Fruit fly (Drosophila melanogaster) whole organism, embryonic: ENCODE measurements around the gene CG32176.
A peak's percentile ranks its signal among the peaks of the same experiment; 100 is the strongest.

ENCODE experiments used
- Atf-2 ChIP-seq: fragments of 200-800 bp; sonication (Bioruptor generic); optimal IDR thresholded peaks from 2 replicates; lab custom pipeline; 2016; ENCODE audit warnings: missing biosample characterization, missing genetic modification characterization
- B-H2 ChIP-seq: fragments of 200-800 bp; sonication (Bioruptor generic); optimal IDR thresholded peaks from 2 replicates; lab custom pipeline; 2018; ENCODE audit warnings: missing biosample characterization, mild to moderate bottlenecking, missing genetic modification characterization
- BtbVII ChIP-seq: fragments of 200-800 bp; sonication (Bioruptor generic); optimal IDR thresholded peaks from 3 replicates; lab custom pipeline; 2017; ENCODE audit warnings: missing biosample characterization, mild to moderate bottlenecking, missing genetic modification characterization
- CG10209 ChIP-seq: fragments of 200-800 bp; sonication (Bioruptor generic); optimal IDR thresholded peaks from 3 replicates; lab custom pipeline; 2017; ENCODE audit warnings: missing biosample characterization, mild to moderate bottlenecking, missing genetic modification characterization, missing genetic modification reagents
- CG10321 ChIP-seq: fragments of 200-800 bp; sonication (Bioruptor generic); IDR thresholded peaks from 2 replicates; pipeline ENCODE4 v1.3.6; 2022; ENCODE audit warnings: missing biosample characterization, missing genetic modification characterization
- CG11695 ChIP-seq: fragments of 200-800 bp; sonication (Bioruptor generic); IDR thresholded peaks from 3 replicates; pipeline ENCODE4 v1.3.6; 2022; ENCODE audit warnings: missing biosample characterization, missing genetic modification characterization
- CG13296 ChIP-seq: fragments of 200-800 bp; sonication (Bioruptor generic); optimal IDR thresholded peaks from 3 replicates; lab custom pipeline; 2018; ENCODE audit warnings: missing biosample characterization, mild to moderate bottlenecking, missing genetic modification characterization
- CG13894 ChIP-seq: fragments of 200-800 bp; sonication (Bioruptor generic); optimal IDR thresholded peaks from 3 replicates; lab custom pipeline; 2018; ENCODE audit warnings: missing biosample characterization, mild to moderate bottlenecking, missing genetic modification characterization, moderate library complexity
- CG14014 ChIP-seq: fragments of 200-800 bp; sonication (Bioruptor generic); IDR thresholded peaks from 2 replicates; pipeline ENCODE4 v1.3.6; 2022; ENCODE audit warnings: missing biosample characterization, missing genetic modification characterization
- CG17612 ChIP-seq: fragments of 200-800 bp; sonication (Bioruptor generic); IDR thresholded peaks from 2 replicates; pipeline ENCODE4 v1.3.6; 2022; ENCODE audit warnings: missing biosample characterization, missing genetic modification characterization
- CG30020 ChIP-seq: fragments of 200-800 bp; optimal IDR thresholded peaks from 2 replicates; lab custom pipeline; 2019; ENCODE audit warnings: missing biosample characterization, mild to moderate bottlenecking, missing genetic modification characterization, moderate library complexity
- CG3065 ChIP-seq: fragments of 200-800 bp; sonication (Bioruptor generic); optimal IDR thresholded peaks from 2 replicates; lab custom pipeline; 2016; ENCODE audit warnings: missing biosample characterization, missing genetic modification characterization
- CG34224 ChIP-seq: fragments of 200-800 bp; sonication (Bioruptor generic); IDR thresholded peaks from 3 replicates; pipeline ENCODE4 v1.3.6; 2022; ENCODE audit warnings: missing biosample characterization, missing genetic modification characterization; ENCODE audit not compliant: partially characterized antibody
- CG6854 ChIP-seq: fragments of 200-800 bp; sonication (Bioruptor generic); optimal IDR thresholded peaks from 3 replicates; lab custom pipeline; 2017; ENCODE audit warnings: missing biosample characterization, mild to moderate bottlenecking, missing genetic modification characterization
- CG8388 ChIP-seq: fragments of 200-800 bp; sonication (Bioruptor generic); optimal IDR thresholded peaks from 2 replicates; lab custom pipeline; 2019; ENCODE audit warnings: missing biosample characterization, mild to moderate bottlenecking, missing genetic modification characterization, moderate library complexity
- CG9817 ChIP-seq: fragments of 200-800 bp; sonication (Bioruptor generic); optimal IDR thresholded peaks from 2 replicates; lab custom pipeline; 2018; ENCODE audit warnings: missing biosample characterization, mild to moderate bottlenecking, missing genetic modification characterization, moderate library complexity
- CoRest ChIP-seq: fragments of 200-800 bp; sonication (Bioruptor generic); optimal IDR thresholded peaks from 3 replicates; lab custom pipeline; 2018; ENCODE audit warnings: missing biosample characterization, mild to moderate bottlenecking, missing genetic modification characterization, moderate library complexity
- D19A ChIP-seq: fragments of 200-800 bp; optimal IDR thresholded peaks from 3 replicates; lab custom pipeline; 2019; ENCODE audit warnings: missing biosample characterization, mild to moderate bottlenecking, missing genetic modification characterization, moderate library complexity
- Deaf1 ChIP-seq: fragments of 200-800 bp; optimal IDR thresholded peaks from 3 replicates; lab custom pipeline; 2019; ENCODE audit warnings: missing biosample characterization, mild to moderate bottlenecking, missing genetic modification characterization, moderate library complexity
- Dref ChIP-seq: fragments of 200-800 bp; sonication (Bioruptor generic); IDR thresholded peaks from 2 replicates; pipeline ENCODE4 v1.3.6; 2022; ENCODE audit warnings: missing biosample characterization, missing genetic modification characterization
- Ets97D ChIP-seq: fragments of 200-800 bp; sonication (Bioruptor generic); optimal IDR thresholded peaks from 3 replicates; lab custom pipeline; 2016; ENCODE audit warnings: missing biosample characterization, missing genetic modification characterization
- Fer3 ChIP-seq: fragments of 200-800 bp; sonication (Bioruptor generic); optimal IDR thresholded peaks from 2 replicates; lab custom pipeline; 2018; ENCODE audit warnings: missing biosample characterization, mild to moderate bottlenecking, missing genetic modification characterization, moderate library complexity
- Hr39 ChIP-seq: fragments of >200 bp; optimal IDR thresholded peaks from 2 replicates; lab custom pipeline; 2017
- Nf-YA ChIP-seq: fragments of 200-800 bp; sonication (Bioruptor generic); IDR thresholded peaks from 2 replicates; pipeline ENCODE4 v1.3.6; 2022; ENCODE audit warnings: missing biosample characterization, missing genetic modification characterization
- Nf-YC ChIP-seq: fragments of 200-800 bp; optimal IDR thresholded peaks from 3 replicates; lab custom pipeline; 2019; ENCODE audit warnings: missing biosample characterization, mild to moderate bottlenecking, missing genetic modification characterization, moderate library complexity
- NfI ChIP-seq: fragments of 200-800 bp; sonication (Bioruptor generic); optimal IDR thresholded peaks from 3 replicates; lab custom pipeline; 2018; ENCODE audit warnings: missing biosample characterization, mild to moderate bottlenecking, missing genetic modification characterization, moderate library complexity
- Opbp ChIP-seq: fragments of 200-800 bp; sonication (Bioruptor generic); IDR thresholded peaks from 3 replicates; pipeline ENCODE4 v1.3.6; 2022; ENCODE audit warnings: missing biosample characterization, missing genetic modification characterization; ENCODE audit not compliant: partially characterized antibody
- Sry-β ChIP-seq: fragments of 200-800 bp; sonication (Bioruptor generic); optimal IDR thresholded peaks from 2 replicates; lab custom pipeline; 2018; ENCODE audit warnings: missing biosample characterization, mild to moderate bottlenecking, missing genetic modification characterization, moderate library complexity
- YL-1 ChIP-seq: fragments of 200-800 bp; sonication (Bioruptor generic); optimal IDR thresholded peaks from 3 replicates; lab custom pipeline; 2017; ENCODE audit warnings: missing biosample characterization, mild to moderate bottlenecking, missing genetic modification characterization
- ab ChIP-seq: fragments of 200-800 bp; sonication (Bioruptor generic); optimal IDR thresholded peaks from 2 replicates; lab custom pipeline; 2016; ENCODE audit warnings: missing biosample characterization, missing genetic modification characterization
- ase ChIP-seq: fragments of 200-800 bp; sonication (Bioruptor generic); IDR thresholded peaks from 3 replicates; pipeline ENCODE4 v1.3.6; 2022; ENCODE audit warnings: missing biosample characterization, missing genetic modification characterization
- cato ChIP-seq: fragments of 200-800 bp; sonication (Bioruptor generic); optimal IDR thresholded peaks from 2 replicates; lab custom pipeline; 2016; ENCODE audit warnings: missing biosample characterization, missing genetic modification characterization, borderline replicate concordance
- cg ChIP-seq: fragments of 200-800 bp; sonication (Bioruptor generic); optimal IDR thresholded peaks from 3 replicates; lab custom pipeline; 2019; ENCODE audit warnings: missing biosample characterization, mild to moderate bottlenecking, missing genetic modification characterization, moderate library complexity
- chif ChIP-seq, 2 experiments: fragments of 200-800 bp; sonication (Bioruptor generic); optimal IDR thresholded peaks; 3 replicates each; lab custom pipeline; 2016; ENCODE audit warnings: missing biosample characterization in 2 of 2, missing genetic modification characterization in 2 of 2
- cwo ChIP-seq: fragments of 200-800 bp; sonication (Bioruptor generic); optimal IDR thresholded peaks from 3 replicates; lab custom pipeline; 2017; ENCODE audit warnings: missing biosample characterization, missing genetic modification characterization, mild to moderate bottlenecking, moderate library complexity, missing genetic modification reagents
- da ChIP-seq: fragments of 200-800 bp; sonication (Bioruptor generic); optimal IDR thresholded peaks from 2 replicates; lab custom pipeline; 2016; ENCODE audit warnings: missing biosample characterization, missing genetic modification characterization
- ewg ChIP-seq: fragments of 200-800 bp; sonication (Bioruptor generic); optimal IDR thresholded peaks from 3 replicates; lab custom pipeline; 2017; ENCODE audit warnings: mild to moderate bottlenecking, missing biosample characterization, missing genetic modification reagents, missing genetic modification characterization
- fd102C ChIP-seq: fragments of 200-800 bp; sonication (Bioruptor generic); optimal IDR thresholded peaks from 2 replicates; lab custom pipeline; 2018; ENCODE audit warnings: missing biosample characterization, mild to moderate bottlenecking, missing genetic modification characterization, moderate library complexity
- grn ChIP-seq: fragments of 200-800 bp; sonication (Bioruptor generic); optimal IDR thresholded peaks from 3 replicates; lab custom pipeline; 2017; ENCODE audit warnings: missing biosample characterization, missing genetic modification characterization
- h ChIP-seq: fragments of >200 bp; optimal IDR thresholded peaks from 2 replicates; lab custom pipeline; 2017
- ham ChIP-seq: fragments of 200-800 bp; sonication (Bioruptor generic); IDR thresholded peaks from 2 replicates; pipeline ENCODE4 v1.3.6; 2022; ENCODE audit warnings: missing biosample characterization, missing genetic modification characterization
- lilli ChIP-seq: fragments of 200-800 bp; sonication (Bioruptor generic); optimal IDR thresholded peaks from 3 replicates; lab custom pipeline; 2016; ENCODE audit warnings: missing biosample characterization, missing genetic modification characterization
- lola ChIP-seq, 3 experiments: fragments of >200 bp in 2 of 3; fragments of 200-800 bp in 1 of 3; sonication (Bioruptor generic) in 1 of 3; optimal IDR thresholded peaks; 2 replicates each; lab custom pipeline; 2017 to 2019; ENCODE audit warnings: missing biosample characterization in 3 of 3, missing genetic modification characterization in 3 of 3, mild to moderate bottlenecking in 1 of 3, moderate library complexity in 1 of 3
- luna ChIP-seq: fragments of 200-800 bp; sonication (Bioruptor generic); optimal IDR thresholded peaks from 2 replicates; lab custom pipeline; 2016; ENCODE audit warnings: missing biosample characterization, missing genetic modification characterization
- oc ChIP-seq: fragments of 200-800 bp; sonication (Bioruptor generic); optimal IDR thresholded peaks from 2 replicates; lab custom pipeline; 2018; ENCODE audit warnings: missing biosample characterization, mild to moderate bottlenecking, missing genetic modification characterization, moderate library complexity
- odd ChIP-seq: fragments of 200-800 bp; sonication (Bioruptor generic); optimal IDR thresholded peaks from 2 replicates; lab custom pipeline; 2017; ENCODE audit warnings: missing biosample characterization, mild to moderate bottlenecking, missing genetic modification characterization
- pan ChIP-seq, 4 experiments: fragments of >200 bp in 3 of 4; fragments of 200-800 bp in 1 of 4; sonication (Bioruptor generic) in 1 of 4; optimal IDR thresholded peaks in 3 of 4; IDR thresholded peaks in 1 of 4; 2 replicates each; pipeline versions ENCODE4 v1.3.6 to Lab custom; 2017 to 2022; ENCODE audit warnings: missing biosample characterization in 2 of 4, missing genetic modification characterization in 2 of 4, mixed read lengths in 1 of 4
- sim ChIP-seq: fragments of 200-800 bp; sonication (Bioruptor generic); IDR thresholded peaks from 2 replicates; pipeline ENCODE4 v1.3.6; 2022; ENCODE audit warnings: missing biosample characterization, missing genetic modification characterization
- tin ChIP-seq: fragments of 200-800 bp; sonication (Bioruptor generic); optimal IDR thresholded peaks from 3 replicates; lab custom pipeline; 2016; ENCODE audit warnings: missing biosample characterization, missing genetic modification characterization
- vfl ChIP-seq: fragments of 200-800 bp; sonication (Bioruptor generic); optimal IDR thresholded peaks from 2 replicates; lab custom pipeline; 2016; ENCODE audit warnings: missing biosample characterization, missing genetic modification characterization

The CG32176 gene

DNA sequence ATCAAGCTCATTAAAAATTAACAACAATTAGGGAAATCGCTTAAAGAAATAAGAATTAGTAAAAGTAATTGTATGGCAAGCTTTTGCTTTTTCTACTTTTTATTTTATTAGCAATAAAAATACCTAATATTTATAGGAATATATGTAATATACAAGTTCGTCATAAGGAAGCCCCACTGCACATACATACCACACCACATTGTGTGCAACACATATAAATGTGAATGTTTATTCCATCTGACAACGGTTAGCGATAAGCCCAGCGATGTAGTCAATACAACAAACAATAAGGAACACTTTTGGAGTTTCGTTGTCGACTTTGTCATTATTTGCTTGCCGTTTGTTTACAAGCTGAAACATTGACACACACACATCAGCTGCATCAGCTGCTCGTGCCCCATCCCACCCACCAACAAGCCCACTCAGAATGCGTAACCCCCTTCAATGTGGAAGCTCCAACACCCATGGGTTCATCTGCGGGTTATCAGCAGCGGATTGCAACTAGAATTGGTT is 51.7 kb downstream of the CG32176 start (continued):
- TF ChIP-seq lola (GFP tag; optimal IDR thresholded peaks at IDR 0.05; lab: Kevin White, UChicago), result peak in 1 of 3 experiments; percentile 86
- no peak for TF ChIP-seq CG14014 (GFP tag; lab: Robert Waterston, UW)
- peak; percentile 58; the same call in 1 of the 2 replicates for TF ChIP-seq Nf-YA (GFP tag; lab: Robert Waterston, UW)
- peak; percentile 70 for TF ChIP-seq cato (GFP tag; lab: Kevin White, UChicago)
- TF ChIP-seq Deaf1 (tag; lab: Kevin White, UChicago), result peak; percentile 4
- no peak for TF ChIP-seq Nf-YC
- TF ChIP-seq CG11695 (GFP tag; lab: Robert Waterston, UW), result 0 out of 3 replicates have a peak, but pooled peaks have one; percentile 49
- TF ChIP-seq h (lab: Kevin White, UChicago), result no peak
- peak; percentile 79 for TF ChIP-seq grn (GFP tag; lab: Kevin White, UChicago)
- TF ChIP-seq ewg (GFP tag; lab: Kevin White, UChicago), result peak; percentile 68
- no peak for TF ChIP-seq Hr39 (lab: Kevin White, UChicago)
- TF ChIP-seq Opbp (GFP tag; lab: Robert Waterston, UW), result no peak
- TF ChIP-seq da (GFP tag; lab: Kevin White, UChicago), result peak; percentile 40
- no peak for TF ChIP-seq ase
- no peak for TF ChIP-seq NfI (GFP tag; lab: Kevin White, UChicago)
- peak; percentile 41 for TF ChIP-seq CG9817 (tag; lab: Kevin White, UChicago)
- no peak for TF ChIP-seq pan (optimal IDR thresholded peaks at IDR 0.05; lab: Kevin White, UChicago)
- peak in 1 of 2 experiments; percentile 26 for TF ChIP-seq pan (GFP tag; optimal IDR thresholded peaks at IDR 0.05 in 1 of 2, IDR thresholded peaks at IDR 0.05 in 1 of 2)
- TF ChIP-seq fd102C (GFP tag; lab: Kevin White, UChicago), result peak; percentile 75
- peak; percentile 45 for TF ChIP-seq CG6854 (GFP tag; lab: Kevin White, UChicago)
- TF ChIP-seq CG8388, result peak; percentile 76
- TF ChIP-seq CG10321 (GFP tag; lab: Robert Waterston, UW), result no peak
- TF ChIP-seq CG3065 (GFP tag; lab: Kevin White, UChicago), result peak; percentile 38
- TF ChIP-seq CoRest, result peak; percentile 46
- peak; percentile 81 for TF ChIP-seq oc
- TF ChIP-seq BtbVII (GFP tag; lab: Kevin White, UChicago), result peak; percentile 81
- no peak for TF ChIP-seq cwo (GFP tag; lab: Kevin White, UChicago)
- TF ChIP-seq CG17612 (GFP tag; lab: Robert Waterston, UW), result no peak
- TF ChIP-seq lilli, result no peak
- TF ChIP-seq chif (GFP tag; optimal IDR thresholded peaks at IDR 0.05; lab: Kevin White, UChicago), result peak; percentile 55 to 60
- TF ChIP-seq B-H2 (GFP tag; lab: Kevin White, UChicago), result no peak
- no peak for TF ChIP-seq ham (GFP tag; lab: Robert Waterston, UW)
- peak; percentile 79 for TF ChIP-seq CG10209 (GFP tag; lab: Kevin White, UChicago)
- TF ChIP-seq tin (GFP tag; lab: Kevin White, UChicago), result peak; percentile 27
- TF ChIP-seq D19A (tag; lab: Kevin White, UChicago), result peak; percentile 70
- TF ChIP-seq vfl (GFP tag; lab: Kevin White, UChicago), result no peak
- no peak for TF ChIP-seq Dref
- TF ChIP-seq Fer3, result peak; percentile 49
- TF ChIP-seq Sry-β (GFP tag; lab: Kevin White, UChicago), result peak; percentile 70
- TF ChIP-seq YL-1, result peak; percentile 73
- peak; percentile 65 for TF ChIP-seq cg (GFP tag; lab: Kevin White, UChicago)
- TF ChIP-seq CG30020, result peak; percentile 29
- peak; percentile 19 for TF ChIP-seq Atf-2 (GFP tag; lab: Kevin White, UChicago)
- TF ChIP-seq luna, result no peak
- TF ChIP-seq sim, result peak; percentile 82; the same call in 1 of the 2 replicates
- peak; percentile 88 for TF ChIP-seq odd (GFP tag; lab: Kevin White, UChicago)
- peak; percentile 34 for TF ChIP-seq CG13296 (GFP tag; lab: Kevin White, UChicago)
- no peak for TF ChIP-seq Ets97D
- no peak for TF ChIP-seq CG34224 (GFP tag; lab: Robert Waterston, UW)
- no peak for TF ChIP-seq ab (GFP tag; lab: Kevin White, UChicago)
- no peak for TF ChIP-seq CG13894 (tag; lab: Kevin White, UChicago)
